Fruit fly (Drosophila melanogaster) whole organism, wandering third instar larva: ENCODE measurements around the gene wls.

Experiments used
- Abd-B ChIP-seq: fragments of >200 bp; optimal IDR thresholded peaks from 2 replicates; lab custom pipeline; 2017; ENCODE audit warnings: missing biosample characterization, missing genetic modification characterization
- CG32264 ChIP-seq: fragments of 200-800 bp; sonication (Bioruptor generic); optimal IDR thresholded peaks from 2 replicates; lab custom pipeline; 2016; ENCODE audit warnings: missing biosample characterization, missing genetic modification characterization
- CG9705 ChIP-seq: fragments of 200-800 bp; sonication (Bioruptor generic); optimal IDR thresholded peaks from 2 replicates; lab custom pipeline; 2018; ENCODE audit warnings: missing biosample characterization, mild to moderate bottlenecking, missing genetic modification characterization
- CrebA ChIP-seq: fragments of 200-800 bp; sonication (Bioruptor generic); optimal IDR thresholded peaks from 2 replicates; lab custom pipeline; 2016; ENCODE audit warnings: missing biosample characterization, mild to moderate bottlenecking, missing genetic modification characterization, borderline replicate concordance
- Dfd ChIP-seq: fragments of >200 bp; optimal IDR thresholded peaks from 2 replicates; lab custom pipeline; 2017; ENCODE audit warnings: missing biosample characterization, missing genetic modification characterization
- Dif ChIP-seq: fragments of 200-275, 200-300 bp; sonication (Bioruptor generic); optimal IDR thresholded peaks from 2 replicates; lab custom pipeline; 2018; ENCODE audit warnings: missing biosample characterization, missing genetic modification characterization; ENCODE audit not compliant: partially characterized antibody
- GATAd ChIP-seq: sonication (Bioruptor generic); optimal IDR thresholded peaks from 2 replicates; lab custom pipeline; 2016; ENCODE audit warnings: missing biosample characterization, missing genetic modification characterization
- HLH106 ChIP-seq: fragments of 200-800 bp; optimal IDR thresholded peaks from 3 replicates; lab custom pipeline; 2019; ENCODE audit warnings: missing biosample characterization, mild to moderate bottlenecking, missing genetic modification characterization, moderate library complexity
- Hnf4 ChIP-seq: fragments of 200-800 bp; sonication (Bioruptor generic); optimal IDR thresholded peaks from 2 replicates; lab custom pipeline; 2016; ENCODE audit warnings: missing biosample characterization, mild to moderate bottlenecking, missing genetic modification characterization
- Hr78 ChIP-seq: fragments of >200 bp; optimal IDR thresholded peaks from 2 replicates; lab custom pipeline; 2017; ENCODE audit warnings: missing biosample characterization, missing genetic modification characterization
- Hr83 ChIP-seq: fragments of 200-300 bp; sonication (Bioruptor generic); optimal IDR thresholded peaks from 2 replicates; lab custom pipeline; 2016; ENCODE audit warnings: missing biosample characterization, mild to moderate bottlenecking, missing genetic modification characterization, moderate library complexity; ENCODE audit not compliant: poor library complexity, severe bottlenecking
- Jra ChIP-seq: sonication (Bioruptor generic); optimal IDR thresholded peaks from 2 replicates; lab custom pipeline; 2016; ENCODE audit warnings: missing biosample characterization, missing genetic modification characterization
- Mio ChIP-seq: sonication (Bioruptor generic); optimal IDR thresholded peaks from 2 replicates; lab custom pipeline; 2016; ENCODE audit warnings: missing biosample characterization, missing genetic modification characterization
- Myc ChIP-seq: fragments of >200 bp; optimal IDR thresholded peaks from 2 replicates; lab custom pipeline; 2017
- N ChIP-seq: fragments of >200 bp; optimal IDR thresholded peaks from 2 replicates; lab custom pipeline; 2018; ENCODE audit warnings: missing biosample characterization, missing external identifiers, missing genetic modification characterization
- OdsH ChIP-seq: fragments of 200-800 bp; sonication (Bioruptor generic); optimal IDR thresholded peaks from 2 replicates; lab custom pipeline; 2016; ENCODE audit warnings: missing biosample characterization, mild to moderate bottlenecking, missing genetic modification characterization
- Rel ChIP-seq, 2 experiments: fragments of 200-800 bp; sonication (Bioruptor generic) in 1 of 2; optimal IDR thresholded peaks; 2 replicates in 1 of 2; 3 replicates in 1 of 2; lab custom pipeline; 2016 to 2019; ENCODE audit warnings: mild to moderate bottlenecking in 2 of 2, missing biosample characterization in 2 of 2, missing genetic modification characterization in 2 of 2, moderate library complexity in 1 of 2
- Sp1 ChIP-seq: fragments of 200-800 bp; sonication (Bioruptor generic); optimal IDR thresholded peaks from 3 replicates; lab custom pipeline; 2019; ENCODE audit warnings: missing biosample characterization, mild to moderate bottlenecking, missing genetic modification characterization, moderate library complexity
- Vsx2 ChIP-seq: fragments of 200-300, 225-300 bp; sonication (Bioruptor generic); optimal IDR thresholded peaks from 2 replicates; lab custom pipeline; 2018; ENCODE audit warnings: missing biosample characterization, missing genetic modification characterization; ENCODE audit not compliant: partially characterized antibody
- br ChIP-seq: fragments of 200-800 bp; sonication (Bioruptor generic); optimal IDR thresholded peaks from 2 replicates; lab custom pipeline; 2016; ENCODE audit warnings: missing biosample characterization, missing genetic modification characterization
- brk ChIP-seq: fragments of 200-800 bp; sonication (Bioruptor generic); optimal IDR thresholded peaks from 2 replicates; lab custom pipeline; 2016; ENCODE audit warnings: missing biosample characterization, mild to moderate bottlenecking, missing genetic modification characterization
- dl ChIP-seq, 2 experiments: fragments of 175-275, 200-275 bp in 1 of 2; fragments of 200-275 bp in 1 of 2; sonication (Bioruptor generic); optimal IDR thresholded peaks; lab custom pipeline; 2018; ENCODE audit warnings: mild to moderate bottlenecking in 2 of 2, missing biosample characterization in 2 of 2, missing genetic modification characterization in 2 of 2, moderate library complexity in 2 of 2; ENCODE audit not compliant: partially characterized antibody in 2 of 2, insufficient read depth in 1 of 2
- dmrt93B ChIP-seq: fragments of 200-800 bp; sonication (Bioruptor generic); optimal IDR thresholded peaks from 2 replicates; lab custom pipeline; 2018; ENCODE audit warnings: missing biosample characterization, mild to moderate bottlenecking, missing genetic modification characterization
- dsf ChIP-seq: sonication (Bioruptor generic); optimal IDR thresholded peaks from 2 replicates; lab custom pipeline; 2016; ENCODE audit warnings: missing biosample characterization, missing genetic modification characterization, borderline replicate concordance
- ey ChIP-seq: fragments of 200-800 bp; sonication (Bioruptor generic); optimal IDR thresholded peaks from 2 replicates; lab custom pipeline; 2016; ENCODE audit warnings: missing biosample characterization, missing genetic modification characterization
- foxo ChIP-seq, 2 experiments: fragments of 200-800 bp; sonication (Bioruptor generic); optimal IDR thresholded peaks; 2 replicates in 1 of 2; 3 replicates in 1 of 2; lab custom pipeline; 2016 to 2017; ENCODE audit warnings: missing biosample characterization in 2 of 2, missing genetic modification characterization in 2 of 2
- fru ChIP-seq: fragments of 200-800 bp; sonication (Bioruptor generic); optimal IDR thresholded peaks from 3 replicates; lab custom pipeline; 2016; ENCODE audit warnings: missing biosample characterization, mild to moderate bottlenecking, missing genetic modification characterization
- h ChIP-seq: fragments of 200-800 bp; sonication (Bioruptor generic); optimal IDR thresholded peaks from 3 replicates; lab custom pipeline; 2016; ENCODE audit warnings: missing biosample characterization, mild to moderate bottlenecking, missing genetic modification characterization
- jim ChIP-seq: fragments of 175-275, 200-325 bp; sonication (Bioruptor generic); optimal IDR thresholded peaks from 2 replicates; lab custom pipeline; 2016; ENCODE audit warnings: missing biosample characterization, mild to moderate bottlenecking, missing genetic modification characterization
- lola ChIP-seq: fragments of >200 bp; optimal IDR thresholded peaks from 2 replicates; lab custom pipeline; 2017; ENCODE audit warnings: missing biosample characterization, missing genetic modification characterization
- pan ChIP-seq: fragments of >200 bp; optimal IDR thresholded peaks from 2 replicates; lab custom pipeline; 2017
- psq ChIP-seq: fragments of 200-800 bp; sonication (Bioruptor generic); optimal IDR thresholded peaks from 3 replicates; lab custom pipeline; 2017; ENCODE audit warnings: missing biosample characterization, mild to moderate bottlenecking, missing genetic modification characterization, moderate library complexity
- rgr ChIP-seq: fragments of 200-800 bp; sonication (Bioruptor generic); optimal IDR thresholded peaks from 3 replicates; lab custom pipeline; 2016; ENCODE audit warnings: missing biosample characterization, mild to moderate bottlenecking, missing genetic modification characterization
- sage ChIP-seq: fragments of 200-800 bp; sonication (Bioruptor generic); optimal IDR thresholded peaks from 2 replicates; lab custom pipeline; 2016; ENCODE audit warnings: missing biosample characterization, mild to moderate bottlenecking, missing genetic modification characterization
- sv ChIP-seq: fragments of 200-800 bp; sonication (Bioruptor generic); optimal IDR thresholded peaks from 3 replicates; lab custom pipeline; 2016; ENCODE audit warnings: missing biosample characterization, missing genetic modification characterization
- tai ChIP-seq: sonication (Bioruptor generic); optimal IDR thresholded peaks from 2 replicates; lab custom pipeline; 2016; ENCODE audit warnings: missing biosample characterization, missing genetic modification characterization
- usp ChIP-seq: fragments of >200 bp; optimal IDR thresholded peaks from 2 replicates; lab custom pipeline; 2017; ENCODE audit warnings: missing biosample characterization, missing genetic modification characterization
- woc ChIP-seq: sonication (Bioruptor generic); optimal IDR thresholded peaks from 2 replicates; lab custom pipeline; 2016; ENCODE audit warnings: missing biosample characterization, mild to moderate bottlenecking, missing genetic modification characterization

wls gene

DNA sequence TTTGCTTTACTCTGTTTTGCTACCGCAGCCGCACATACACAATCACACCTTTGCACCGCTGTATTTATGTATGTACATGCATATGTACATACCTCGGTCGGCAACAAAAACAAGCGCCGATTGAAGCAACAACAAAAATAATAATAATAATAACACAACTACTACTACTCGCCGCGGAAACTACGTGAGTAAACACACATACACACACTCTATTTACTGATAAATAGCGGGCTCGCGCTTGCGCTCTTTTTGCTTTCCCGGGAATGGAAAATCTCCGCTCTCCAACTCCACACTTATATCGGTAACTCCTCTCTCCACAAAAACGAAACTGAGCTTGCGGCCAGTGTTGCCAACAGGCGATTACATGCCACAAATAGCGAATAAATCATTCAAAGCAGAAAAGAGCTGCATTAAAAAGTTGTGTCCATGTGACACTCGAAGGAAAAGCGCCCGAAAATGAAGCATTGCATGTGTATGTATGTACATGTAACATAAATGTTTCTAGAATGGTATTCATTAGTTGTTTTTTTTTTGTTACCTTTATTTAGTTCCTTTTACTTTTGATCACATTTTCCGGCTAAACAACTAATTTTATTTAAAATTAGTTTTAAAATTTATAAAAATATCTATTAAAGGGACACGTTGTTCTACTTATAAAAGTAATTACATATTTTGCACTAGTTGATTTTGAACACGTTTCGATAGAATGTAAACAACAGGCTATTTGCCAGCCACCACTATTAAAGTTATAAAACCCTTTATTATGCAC, 50.6 kb downstream of the wls start:
- TF ChIP-seq foxo (GFP tag; optimal IDR thresholded peaks at IDR 0.05; lab: Kevin White, UChicago) (peak in 1 of 2 experiments; percentile 25), Hr78 (GFP tag; lab: Kevin White, UChicago) (no peak), Myc (lab: Kevin White, UChicago) (no peak), Dif (GFP tag; lab: Kevin White, UChicago) (peak; percentile 69), ey (GFP tag; lab: Kevin White, UChicago) (no peak), lola (no peak), usp (GFP tag; lab: Kevin White, UChicago) (no peak), tai (no peak), dl (GFP tag; optimal IDR thresholded peaks at IDR 0.05; lab: Kevin White, UChicago; ENCODE audit: insufficient read depth in 1 of 2, partially characterized antibody in 2 of 2) (peak in 1 of 2 experiments; percentile 51), dsf (GFP tag; lab: Kevin White, UChicago) (no peak), Hr83 (GFP tag; lab: Kevin White, UChicago) (peak; percentile 1), GATAd (GFP tag; lab: Kevin White, UChicago) (no peak), Dfd (GFP tag; lab: Kevin White, UChicago) (no peak), Rel (GFP tag; optimal IDR thresholded peaks at IDR 0.05; lab: Kevin White, UChicago) (no peak), Rel (tag; optimal IDR thresholded peaks at IDR 0.05; lab: Kevin White, UChicago) (no peak), HLH106 (tag; lab: Kevin White, UChicago) (no peak), CG32264 (no peak), pan (lab: Kevin White, UChicago) (no peak), Hnf4 (peak; percentile 11), sage (GFP tag; lab: Kevin White, UChicago) (peak; percentile 33), br (GFP tag; lab: Kevin White, UChicago) (no peak), jim (GFP tag; lab: Kevin White, UChicago) (no peak), N (no peak), brk (no peak), Sp1 (GFP tag; lab: Kevin White, UChicago) (peak; percentile 16), h (GFP tag; lab: Kevin White, UChicago) (peak; percentile 43), sv (GFP tag; lab: Kevin White, UChicago) (peak; percentile 34), Vsx2 (GFP tag; lab: Kevin White, UChicago) (no peak), dmrt93B (no peak), CG9705 (GFP tag; lab: Kevin White, UChicago) (peak; percentile 23), Abd-B (GFP tag; lab: Kevin White, UChicago) (no peak), woc (GFP tag; lab: Kevin White, UChicago) (no peak), OdsH (GFP tag; lab: Kevin White, UChicago) (peak; percentile 28), fru (GFP tag; lab: Kevin White, UChicago) (no peak), Jra (GFP tag; lab: Kevin White, UChicago) (peak; percentile 6), rgr (GFP tag; lab: Kevin White, UChicago) (peak; percentile 27), psq (GFP tag; lab: Kevin White, UChicago) (peak; percentile 46), Mio (GFP tag; lab: Kevin White, UChicago) (no peak), CrebA (GFP tag; lab: Kevin White, UChicago) (no peak)

DNA sequence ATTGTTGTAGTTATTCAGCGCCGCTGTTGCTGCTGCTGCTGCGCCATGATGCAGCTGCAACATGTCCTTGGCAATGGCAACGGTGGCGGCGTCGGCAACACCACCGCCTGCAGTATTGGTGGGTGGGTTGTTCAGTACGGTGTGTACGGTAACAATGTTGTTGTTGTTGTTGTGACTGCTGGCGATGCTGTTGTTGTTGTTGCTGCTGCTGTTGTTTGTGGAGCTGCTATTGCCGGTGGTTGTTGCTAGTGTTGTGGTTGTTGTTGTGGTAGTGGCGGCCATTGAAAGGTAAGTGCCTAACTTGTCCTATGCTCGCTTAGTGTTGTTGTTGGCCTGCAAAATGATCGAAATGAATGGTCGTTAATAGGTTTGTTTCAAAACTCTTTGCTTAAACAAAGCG, 51.7 kb downstream of the wls start:
- TF ChIP-seq CrebA (GFP tag; lab: Kevin White, UChicago) (no peak), ey (GFP tag; lab: Kevin White, UChicago) (no peak), CG9705 (GFP tag; lab: Kevin White, UChicago) (no peak), Dif (GFP tag; lab: Kevin White, UChicago) (no peak), Hr83 (GFP tag; lab: Kevin White, UChicago) (no peak), Sp1 (GFP tag; lab: Kevin White, UChicago) (no peak), CG32264 (no peak), Myc (lab: Kevin White, UChicago) (no peak), GATAd (GFP tag; lab: Kevin White, UChicago) (no peak), br (GFP tag; lab: Kevin White, UChicago) (no peak)
